Fruit fly (Drosophila melanogaster): ENCODE results near the gene Ublcp1.

- TF ChIP-seq fkh (GFP tag; optimal IDR thresholded peaks at IDR 0.05) (no peak), pdm3 (GFP tag; optimal IDR thresholded peaks at IDR 0.05) (no peak), CG3919 (GFP tag; optimal IDR thresholded peaks at IDR 0.05) (no peak), Eip93F (GFP tag; optimal IDR thresholded peaks at IDR 0.05) (no peak), vri (GFP tag; optimal IDR thresholded peaks at IDR 0.05) (no peak), Sox14 (GFP tag; optimal IDR thresholded peaks at IDR 0.05) (no peak), CG8119 (GFP tag; IDR thresholded peaks at IDR 0.05) (no peak), svp (GFP tag) (no peak), Ets96B (tag; optimal IDR thresholded peaks at IDR 0.05) (no peak), Hr4 (GFP tag; optimal IDR thresholded peaks at IDR 0.05) (no peak)
These were observed 25.0 kb upstream of the Ublcp1 start for dm6 chr3R:23036321-23036720.
